Worm (Caenorhabditis elegans) whole organism, L1 larva: ENCODE measurements around the gene K03B4.1.
A peak's percentile ranks its signal among the peaks of the same experiment; 100 is the strongest.

Experiments used
- C34B4.2 ChIP-seq: sonication (generic microtip); optimal IDR thresholded peaks from 2 replicates; lab custom pipeline; 2017; ENCODE audit warnings: mild to moderate bottlenecking, missing genetic modification characterization, missing compliant biosample characterization
- F16B12.6 ChIP-seq: fragments of 150-350 bp; optimal IDR thresholded peaks from 2 replicates; lab custom pipeline; 2014; ENCODE audit warnings: missing biosample characterization, missing genetic modification characterization
- Y116A8C.19 ChIP-seq: sonication (generic microtip); optimal IDR thresholded peaks from 2 replicates; lab custom pipeline; 2016; ENCODE audit warnings: missing compliant biosample characterization, missing genetic modification characterization, borderline replicate concordance
- aha-1 ChIP-seq: fragments of 150-350 bp; optimal IDR thresholded peaks from 2 replicates; lab custom pipeline; 2014; ENCODE audit warnings: missing biosample characterization, missing genetic modification characterization
- aly-2 ChIP-seq: fragments of 150-350 bp; optimal IDR thresholded peaks from 2 replicates; lab custom pipeline; 2014; ENCODE audit warnings: missing biosample characterization, missing genetic modification characterization
- ama-1 ChIP-seq: fragments of 150-350 bp; optimal IDR thresholded peaks from 2 replicates; lab custom pipeline; 2014
- ceh-90 ChIP-seq: sonication (generic microtip); optimal IDR thresholded peaks from 2 replicates; lab custom pipeline; 2016; ENCODE audit warnings: missing genetic modification characterization, missing compliant biosample characterization
- ces-1 ChIP-seq: fragments of 150-350 bp; optimal IDR thresholded peaks from 2 replicates; lab custom pipeline; 2014; ENCODE audit warnings: missing biosample characterization, missing genetic modification reagents, missing genetic modification characterization
- dpl-1 ChIP-seq, 3 experiments: fragments of 150-350 bp in 2 of 3; sonication (generic microtip) in 1 of 3; optimal IDR thresholded peaks; 2 replicates each; lab custom pipeline; 2014 to 2017; ENCODE audit warnings: missing biosample characterization in 3 of 3, missing genetic modification characterization in 3 of 3, missing genetic modification reagents in 3 of 3
- dsc-1 ChIP-seq: sonication (generic microtip); optimal IDR thresholded peaks from 2 replicates; lab custom pipeline; 2016; ENCODE audit warnings: mild to moderate bottlenecking, missing genetic modification characterization, missing compliant biosample characterization
- efl-1 ChIP-seq, 4 experiments: fragments of 150-350 bp; optimal IDR thresholded peaks in 3 of 4; peaks in 1 of 4; 1 replicate in 1 of 4; 2 replicates in 3 of 4; lab custom pipeline; 2014; ENCODE audit warnings: missing biosample characterization in 2 of 4, missing genetic modification characterization in 2 of 4, missing genetic modification reagents in 2 of 4
- efl-3 ChIP-seq: fragments of 200-800 bp; sonication (Bioruptor generic); optimal IDR thresholded peaks from 2 replicates; lab custom pipeline; 2018; ENCODE audit warnings: mild to moderate bottlenecking, missing genetic modification characterization, missing compliant biosample characterization
- ets-5 ChIP-seq: fragments of 200-800 bp; sonication (Bioruptor generic); IDR thresholded peaks from 2 replicates; pipeline ENCODE4 v1.3.6; 2022; ENCODE audit warnings: missing genetic modification characterization, missing compliant biosample characterization
- fkh-8 ChIP-seq: sonication (generic microtip); optimal IDR thresholded peaks from 2 replicates; lab custom pipeline; 2016; ENCODE audit warnings: mild to moderate bottlenecking, missing genetic modification characterization, missing compliant biosample characterization
- fos-1 ChIP-seq: fragments of 150-350 bp; optimal IDR thresholded peaks from 2 replicates; lab custom pipeline; 2014; ENCODE audit warnings: missing biosample characterization, missing genetic modification characterization
- hlh-17 ChIP-seq: fragments of 200-800 bp; sonication (Bioruptor generic); optimal IDR thresholded peaks from 2 replicates; lab custom pipeline; 2018; ENCODE audit warnings: missing genetic modification characterization, mild to moderate bottlenecking, missing compliant biosample characterization, moderate library complexity, borderline replicate concordance
- hpl-2 ChIP-seq: fragments of 150-350 bp; optimal IDR thresholded peaks from 2 replicates; lab custom pipeline; 2014; ENCODE audit warnings: missing biosample characterization, missing genetic modification reagents, missing genetic modification characterization
- irx-1 ChIP-seq: sonication (generic microtip); optimal IDR thresholded peaks from 2 replicates; lab custom pipeline; 2016; ENCODE audit warnings: missing genetic modification characterization, missing compliant biosample characterization
- lin-13 ChIP-seq: fragments of 150-350 bp; optimal IDR thresholded peaks from 2 replicates; lab custom pipeline; 2014; ENCODE audit warnings: missing biosample characterization, missing genetic modification reagents, missing genetic modification characterization
- lin-14 ChIP-seq: fragments of 200-800 bp; sonication (Bioruptor generic); optimal IDR thresholded peaks from 2 replicates; lab custom pipeline; 2018; ENCODE audit warnings: mild to moderate bottlenecking, missing genetic modification characterization, moderate library complexity, missing compliant biosample characterization
- lsy-2 ChIP-seq, 2 experiments: fragments of 150-350 bp; optimal IDR thresholded peaks; 2 replicates each; lab custom pipeline; 2014; ENCODE audit warnings: missing biosample characterization in 2 of 2, missing genetic modification characterization in 2 of 2
- mdl-1 ChIP-seq, 2 experiments: fragments of 150-350 bp; optimal IDR thresholded peaks; 2 replicates each; lab custom pipeline; 2014 to 2017; ENCODE audit warnings: missing biosample characterization in 2 of 2, missing genetic modification characterization in 2 of 2, inconsistent platforms in 1 of 2
- mef-2 ChIP-seq: fragments of 150-350 bp; optimal IDR thresholded peaks from 2 replicates; lab custom pipeline; 2014; ENCODE audit warnings: missing biosample characterization, missing genetic modification characterization
- mep-1 ChIP-seq: fragments of 150-350 bp; optimal IDR thresholded peaks from 2 replicates; lab custom pipeline; 2014; ENCODE audit warnings: missing biosample characterization, missing genetic modification characterization
- nhr-11 ChIP-seq: fragments of 150-350 bp; optimal IDR thresholded peaks from 2 replicates; lab custom pipeline; 2014; ENCODE audit warnings: missing biosample characterization, missing genetic modification characterization
- nhr-12 ChIP-seq: sonication (generic microtip); optimal IDR thresholded peaks from 2 replicates; lab custom pipeline; 2017; ENCODE audit warnings: missing biosample characterization, missing genetic modification characterization
- nhr-19 ChIP-seq: fragments of 200-800 bp; sonication (Bioruptor generic); conservative IDR thresholded peaks from 2 replicates; pipeline ENCODE4 v1.3.6; 2022; ENCODE audit warnings: missing genetic modification characterization, missing compliant biosample characterization
- nhr-28 ChIP-seq: fragments of 150-350 bp; optimal IDR thresholded peaks from 2 replicates; lab custom pipeline; 2014; ENCODE audit warnings: missing biosample characterization, missing genetic modification characterization
- nhr-76 ChIP-seq: sonication (generic microtip); optimal IDR thresholded peaks from 2 replicates; lab custom pipeline; 2017; ENCODE audit warnings: missing biosample characterization, missing genetic modification characterization
- nhr-77 ChIP-seq: fragments of 150-350 bp; optimal IDR thresholded peaks from 2 replicates; lab custom pipeline; 2014; ENCODE audit warnings: missing biosample characterization, missing genetic modification characterization
- nhr-84 ChIP-seq: sonication (generic microtip); optimal IDR thresholded peaks from 2 replicates; lab custom pipeline; 2017; ENCODE audit warnings: missing biosample characterization, missing genetic modification characterization
- nhr-85 ChIP-seq: sonication (generic microtip); peaks from one replicate; lab custom pipeline; 2016; ENCODE audit warnings: missing genetic modification characterization, inconsistent platforms, missing compliant biosample characterization
- pag-3 ChIP-seq: sonication (generic microtip); optimal IDR thresholded peaks from 2 replicates; lab custom pipeline; 2017; ENCODE audit warnings: missing genetic modification characterization, mild to moderate bottlenecking, missing compliant biosample characterization, antibody characterized with exemption, borderline replicate concordance; ENCODE audit not compliant: insufficient read depth
- pax-3 ChIP-seq: fragments of 200-800 bp; sonication (Bioruptor generic); optimal IDR thresholded peaks from 2 replicates; lab custom pipeline; 2018; ENCODE audit warnings: mild to moderate bottlenecking, missing genetic modification characterization, moderate library complexity, missing compliant biosample characterization
- pqm-1 ChIP-seq: sonication (generic microtip); optimal IDR thresholded peaks from 3 replicates; lab custom pipeline; 2017; ENCODE audit warnings: missing biosample characterization, missing genetic modification characterization
- rnt-1 ChIP-seq: sonication (generic microtip); optimal IDR thresholded peaks from 2 replicates; lab custom pipeline; 2016; ENCODE audit warnings: mild to moderate bottlenecking, missing genetic modification characterization, moderate library complexity, missing compliant biosample characterization
- skn-1 ChIP-seq: fragments of 150-350 bp; optimal IDR thresholded peaks from 2 replicates; lab custom pipeline; 2014; ENCODE audit warnings: missing biosample characterization, missing genetic modification characterization
- snu-23 ChIP-seq: sonication (generic microtip); optimal IDR thresholded peaks from 2 replicates; lab custom pipeline; 2016; ENCODE audit warnings: missing genetic modification characterization, missing compliant biosample characterization
- sptf-1 ChIP-seq: fragments of 150-350 bp; optimal IDR thresholded peaks from 2 replicates; lab custom pipeline; 2014; ENCODE audit warnings: missing biosample characterization, missing genetic modification characterization
- sup-37 ChIP-seq: fragments of 200-800 bp; sonication (Bioruptor generic); optimal IDR thresholded peaks from 2 replicates; lab custom pipeline; 2018; ENCODE audit warnings: mild to moderate bottlenecking, missing genetic modification characterization, missing compliant biosample characterization
- swsn-7 ChIP-seq: sonication (generic microtip); optimal IDR thresholded peaks from 2 replicates; lab custom pipeline; 2016; ENCODE audit warnings: missing genetic modification characterization, missing compliant biosample characterization
- tbx-2 ChIP-seq: sonication (generic microtip); optimal IDR thresholded peaks from 2 replicates; lab custom pipeline; 2016; ENCODE audit warnings: missing genetic modification characterization, missing compliant biosample characterization
- unc-130 ChIP-seq: fragments of 150-350 bp; optimal IDR thresholded peaks from 2 replicates; lab custom pipeline; 2017; ENCODE audit warnings: missing biosample characterization, missing genetic modification characterization, inconsistent platforms
- unc-30 ChIP-seq: sonication (generic microtip); optimal IDR thresholded peaks from 2 replicates; lab custom pipeline; 2017; ENCODE audit warnings: missing biosample characterization, missing genetic modification characterization
- unc-86 ChIP-seq: sonication (generic microtip); optimal IDR thresholded peaks from 2 replicates; lab custom pipeline; 2016; ENCODE audit warnings: missing genetic modification characterization, missing compliant biosample characterization
- xbp-1 ChIP-seq: sonication (generic microtip); optimal IDR thresholded peaks from 2 replicates; lab custom pipeline; 2016; ENCODE audit warnings: missing genetic modification characterization, missing compliant biosample characterization
- zag-1 ChIP-seq: fragments of 150-350 bp; optimal IDR thresholded peaks from 2 replicates; lab custom pipeline; 2014; ENCODE audit warnings: missing biosample characterization, missing genetic modification characterization
- zip-4 ChIP-seq: fragments of 200-800 bp; sonication (Bioruptor generic); optimal IDR thresholded peaks from 2 replicates; lab custom pipeline; 2018; ENCODE audit warnings: mild to moderate bottlenecking, missing genetic modification characterization, moderate library complexity, missing compliant biosample characterization
- ztf-11 ChIP-seq, 2 experiments: sonication (generic microtip); optimal IDR thresholded peaks; 2 replicates each; lab custom pipeline; 2016 to 2017; ENCODE audit warnings: missing genetic modification characterization in 2 of 2, missing biosample characterization in 1 of 2, missing compliant biosample characterization in 1 of 2
- ztf-4 ChIP-seq: fragments of 150-350 bp; optimal IDR thresholded peaks from 2 replicates; lab custom pipeline; 2014; ENCODE audit warnings: missing biosample characterization, missing genetic modification characterization

The K03B4.1 gene

ce11 chrV:4692382-4693281 lies 3.5 kb downstream of the K03B4.1 start, which contains the start of gene cpg-8 (continued):
- no peak for TF ChIP-seq ztf-11 (tag; optimal IDR thresholded peaks at IDR 0.05; lab: Kevin White, UChicago)
- no peak for TF ChIP-seq ets-5
- TF ChIP-seq efl-1 (optimal IDR thresholded peaks at IDR 0.05; lab: Kevin White, UChicago), result peak; percentile 52 to 58
- peak; percentile 54 to 95 for TF ChIP-seq efl-1 (GFP tag; optimal IDR thresholded peaks at IDR 0.05 in 1 of 2; lab: Kevin White, UChicago)
- no peak for TF ChIP-seq Y116A8C.19 (tag; lab: Kevin White, UChicago)
- TF ChIP-seq zag-1 (tag; lab: Kevin White, UChicago), result no peak
- no peak for TF ChIP-seq sptf-1
- no peak for TF ChIP-seq lin-13 (GFP tag; lab: Kevin White, UChicago)
- no peak for TF ChIP-seq dsc-1 (tag; lab: Kevin White, UChicago)
- no peak for TF ChIP-seq unc-130 (tag; lab: Kevin White, UChicago)
- TF ChIP-seq fkh-8, result no peak

- TF ChIP-seq irx-1 (tag; lab: Kevin White, UChicago) (no peak), nhr-12 (tag; lab: Kevin White, UChicago) (no peak), mep-1 (tag; lab: Kevin White, UChicago) (no peak), nhr-84 (no peak), xbp-1 (no peak), pag-3 (tag; lab: Kevin White, UChicago) (no peak), ama-1 (lab: Kevin White, UChicago) (no peak), unc-30 (tag; lab: Kevin White, UChicago) (no peak), rnt-1 (tag; lab: Kevin White, UChicago) (peak; percentile 69), aly-2 (tag; lab: Kevin White, UChicago) (no peak), nhr-77 (tag; lab: Kevin White, UChicago) (no peak), lin-14 (peak; percentile 69), sup-37 (GFP tag; lab: Kevin White, UChicago) (no peak), hpl-2 (GFP tag; lab: Kevin White, UChicago) (no peak), snu-23 (GFP tag; lab: Kevin White, UChicago) (peak; percentile 28), Y116A8C.19 (tag; lab: Kevin White, UChicago) (no peak), zip-4 (GFP tag; lab: Kevin White, UChicago) (no peak), swsn-7 (no peak), aha-1 (tag; lab: Kevin White, UChicago) (no peak), hlh-17 (GFP tag; lab: Kevin White, UChicago) (no peak), nhr-85 (tag; lab: Kevin White, UChicago) (no peak), C34B4.2 (tag; lab: Kevin White, UChicago) (no peak), skn-1 (no peak), nhr-19 (GFP tag; lab: Robert Waterston, UW) (peak; percentile 39; the same call in 1 of the 2 replicates), F16B12.6 (tag; lab: Kevin White, UChicago) (no peak), lsy-2 (tag; optimal IDR thresholded peaks at IDR 0.05; lab: Kevin White, UChicago) (peak; percentile 28 to 56), pax-3 (no peak), ceh-90 (tag; lab: Kevin White, UChicago) (no peak), nhr-11 (no peak), mef-2 (tag; lab: Kevin White, UChicago) (no peak), efl-3 (GFP tag; lab: Kevin White, UChicago) (no peak), fkh-8 (no peak), pqm-1 (tag; lab: Kevin White, UChicago) (no peak), tbx-2 (tag; lab: Kevin White, UChicago) (peak; percentile 46), ces-1 (no peak), mdl-1 (tag; optimal IDR thresholded peaks at IDR 0.05; lab: Kevin White, UChicago) (peak in 1 of 2 experiments; percentile 27), dsc-1 (tag; lab: Kevin White, UChicago) (no peak), dpl-1 (GFP tag; optimal IDR thresholded peaks at IDR 0.05; lab: Kevin White, UChicago) (no peak), ztf-4 (tag; lab: Kevin White, UChicago) (no peak), nhr-76 (tag; lab: Kevin White, UChicago) (no peak), ztf-11 (tag; optimal IDR thresholded peaks at IDR 0.05; lab: Kevin White, UChicago) (no peak), nhr-28 (tag; lab: Kevin White, UChicago) (no peak), fos-1 (tag; lab: Kevin White, UChicago) (no peak), unc-86 (no peak)
Measured at ce11 chrV:4693282-4693588, 4.1 kb downstream of the K03B4.1 start.
